Worm (Caenorhabditis elegans) whole organism, young adult: ENCODE data around the gene ZK697.14.

Source experiments
- B0035.1 ChIP-seq: sonication (generic microtip); optimal IDR thresholded peaks from 2 replicates; lab custom pipeline; 2016; ENCODE audit warnings: missing genetic modification characterization, mild to moderate bottlenecking, missing compliant biosample characterization, missing genotype, missing genetic modification reagents
- B0336.3 ChIP-seq: fragments of 200-800 bp; sonication (Bioruptor generic); IDR thresholded peaks from 2 replicates; pipeline ENCODE4 v1.3.6; 2022; ENCODE audit warnings: missing genetic modification characterization, missing compliant biosample characterization
- C17E4.6 ChIP-seq: fragments of 200-800 bp; sonication (Bioruptor generic); IDR thresholded peaks from 2 replicates; pipeline ENCODE4 v1.3.6; 2022; ENCODE audit warnings: missing genetic modification reagents, missing genetic modification characterization, missing compliant biosample characterization
- D2030.7 ChIP-seq: fragments of 200-800 bp; sonication (Bioruptor generic); IDR thresholded peaks from 2 replicates; pipeline ENCODE4 v1.3.6; 2022; ENCODE audit warnings: missing genetic modification reagents, missing genetic modification characterization, missing compliant biosample characterization
- F22D6.2 ChIP-seq: sonication (generic microtip); optimal IDR thresholded peaks from 2 replicates; lab custom pipeline; 2016; ENCODE audit warnings: mild to moderate bottlenecking, missing genetic modification characterization, missing compliant biosample characterization
- F23B12.7 ChIP-seq: sonication (generic microtip); optimal IDR thresholded peaks from 2 replicates; lab custom pipeline; 2017; ENCODE audit warnings: missing genetic modification characterization, mild to moderate bottlenecking, missing compliant biosample characterization, antibody characterized with exemption, moderate library complexity; ENCODE audit not compliant: insufficient read depth
- F52B5.7 ChIP-seq: sonication (generic microtip); optimal IDR thresholded peaks from 2 replicates; lab custom pipeline; 2016; ENCODE audit warnings: mild to moderate bottlenecking, missing genetic modification characterization, missing compliant biosample characterization
- F57A8.1 ChIP-seq: fragments of 200-800 bp; sonication (Bioruptor generic); optimal IDR thresholded peaks from 2 replicates; lab custom pipeline; 2018; ENCODE audit warnings: mild to moderate bottlenecking, missing genetic modification characterization, moderate library complexity, missing compliant biosample characterization
- F57C9.4 ChIP-seq: sonication (generic microtip); optimal IDR thresholded peaks from 2 replicates; lab custom pipeline; 2017; ENCODE audit warnings: mild to moderate bottlenecking, missing genetic modification characterization, missing compliant biosample characterization
- K12H6.12 ChIP-seq: fragments of 200-800 bp; sonication (Bioruptor generic); optimal IDR thresholded peaks from 2 replicates; lab custom pipeline; 2018; ENCODE audit warnings: mild to moderate bottlenecking, missing genetic modification characterization, missing compliant biosample characterization
- T07F8.4 ChIP-seq: sonication (generic microtip); optimal IDR thresholded peaks from 2 replicates; lab custom pipeline; 2016; ENCODE audit warnings: mild to moderate bottlenecking, missing genetic modification characterization, moderate library complexity, missing compliant biosample characterization
- Y53F4B.3 ChIP-seq: fragments of 200-800 bp; sonication (Bioruptor generic); IDR thresholded peaks from 2 replicates; pipeline ENCODE4 v1.3.6; 2022; ENCODE audit warnings: missing genetic modification reagents, missing genetic modification characterization, missing compliant biosample characterization
- Y67H2A.10 ChIP-seq: fragments of 200-800 bp; sonication (Bioruptor generic); conservative IDR thresholded peaks from 2 replicates; pipeline ENCODE4 v1.3.6; 2022; ENCODE audit warnings: missing genetic modification reagents, missing genetic modification characterization, missing compliant biosample characterization
- ZK185.1 ChIP-seq: sonication (generic microtip); optimal IDR thresholded peaks from 2 replicates; lab custom pipeline; 2016; ENCODE audit warnings: mild to moderate bottlenecking, missing genetic modification characterization, missing compliant biosample characterization; ENCODE audit not compliant: poor library complexity, severe bottlenecking
- aptf-2 ChIP-seq: fragments of 200-800 bp; sonication (Bioruptor generic); conservative IDR thresholded peaks from 2 replicates; pipeline ENCODE4 v1.3.6; 2022; ENCODE audit warnings: missing genetic modification reagents, missing genetic modification characterization, missing compliant biosample characterization
- bed-2 ChIP-seq: fragments of 200-800 bp; sonication (Bioruptor generic); IDR thresholded peaks from 2 replicates; pipeline ENCODE4 v1.3.6; 2022; ENCODE audit warnings: missing genetic modification reagents, missing genetic modification characterization, missing compliant biosample characterization
- cebp-1 ChIP-seq, 2 experiments: fragments of 200-800 bp in 1 of 2; sonication (Bioruptor generic) in 1 of 2; sonication (generic microtip) in 1 of 2; IDR thresholded peaks in 1 of 2; optimal IDR thresholded peaks in 1 of 2; 2 replicates each; pipeline versions ENCODE4 v1.3.6 to Lab custom; 2017 to 2022; ENCODE audit warnings: missing compliant biosample characterization in 2 of 2, missing genetic modification characterization in 2 of 2, mild to moderate bottlenecking in 1 of 2, missing genetic modification reagents in 1 of 2, moderate library complexity in 1 of 2
- ceh-91 ChIP-seq: fragments of 200-800 bp; sonication (Bioruptor generic); IDR thresholded peaks from 2 replicates; pipeline ENCODE4 v1.3.6; 2022; ENCODE audit warnings: missing genetic modification reagents, missing genetic modification characterization, missing compliant biosample characterization
- dox-1 ChIP-seq: fragments of 200-800 bp; sonication (Bioruptor generic); IDR thresholded peaks from 2 replicates; pipeline ENCODE4 v1.3.6; 2022; ENCODE audit warnings: missing genetic modification reagents, missing genetic modification characterization, missing compliant biosample characterization
- dpl-1 ChIP-seq: fragments of 150-350 bp; optimal IDR thresholded peaks from 2 replicates; lab custom pipeline; 2014; ENCODE audit warnings: missing biosample characterization, missing genetic modification reagents, missing genetic modification characterization
- egl-18 ChIP-seq: fragments of 200-800 bp; sonication (Bioruptor generic); IDR thresholded peaks from 2 replicates; pipeline ENCODE4 v1.3.6; 2022; ENCODE audit warnings: missing genetic modification reagents, missing genetic modification characterization, missing compliant biosample characterization
- him-1 ChIP-seq: sonication (generic microtip); optimal IDR thresholded peaks from 2 replicates; lab custom pipeline; 2016; ENCODE audit warnings: missing genotype, missing genetic modification reagents, missing genetic modification characterization, missing compliant biosample characterization
- hlh-12 ChIP-seq: sonication (generic microtip); optimal IDR thresholded peaks from 2 replicates; lab custom pipeline; 2016; ENCODE audit warnings: missing genetic modification characterization, missing compliant biosample characterization
- hlh-26 ChIP-seq: fragments of 200-800 bp; sonication (Bioruptor generic); conservative IDR thresholded peaks from 2 replicates; pipeline ENCODE4 v1.3.6; 2022; ENCODE audit warnings: missing genetic modification reagents, missing genetic modification characterization, missing compliant biosample characterization
- hmg-20 ChIP-seq: fragments of 200-800 bp; sonication (Bioruptor generic); IDR thresholded peaks from 2 replicates; pipeline ENCODE4 v1.3.6; 2022; ENCODE audit warnings: missing genetic modification reagents, missing genetic modification characterization, missing compliant biosample characterization
- hrde-1 ChIP-seq: sonication (generic microtip); optimal IDR thresholded peaks from 2 replicates; lab custom pipeline; 2016; ENCODE audit warnings: missing genetic modification characterization, mild to moderate bottlenecking, missing compliant biosample characterization, moderate library complexity, missing genotype, missing genetic modification reagents, borderline replicate concordance
- lin-35 ChIP-seq, 3 experiments: fragments of 150-350 bp in 2 of 3; sonication (generic microtip) in 1 of 3; optimal IDR thresholded peaks; 2 replicates each; lab custom pipeline; 2014 to 2018; ENCODE audit warnings: missing biosample characterization in 3 of 3, missing genetic modification characterization in 3 of 3, missing genetic modification reagents in 3 of 3
- lir-1 ChIP-seq: fragments of 200-800 bp; sonication (Bioruptor generic); conservative IDR thresholded peaks from 2 replicates; pipeline ENCODE4 v1.3.6; 2022; ENCODE audit warnings: missing genetic modification reagents, missing genetic modification characterization, missing compliant biosample characterization
- madf-3 ChIP-seq: fragments of 200-800 bp; sonication (Bioruptor generic); IDR thresholded peaks from 2 replicates; pipeline ENCODE4 v1.3.6; 2022; ENCODE audit warnings: missing genetic modification reagents, missing genetic modification characterization, missing compliant biosample characterization
- madf-8 ChIP-seq: fragments of 200-800 bp; sonication (Bioruptor generic); conservative IDR thresholded peaks from 2 replicates; pipeline ENCODE4 v1.3.6; 2022; ENCODE audit warnings: missing genetic modification reagents, missing genetic modification characterization, missing compliant biosample characterization
- mel-28 ChIP-seq: sonication (generic microtip); optimal IDR thresholded peaks from 2 replicates; lab custom pipeline; 2016; ENCODE audit warnings: borderline replicate concordance, mild to moderate bottlenecking, missing genetic modification characterization, missing compliant biosample characterization
- nhr-27 ChIP-seq: fragments of 200-800 bp; sonication (Bioruptor generic); optimal IDR thresholded peaks from 2 replicates; lab custom pipeline; 2018; ENCODE audit warnings: mild to moderate bottlenecking, missing genetic modification characterization, moderate library complexity, missing compliant biosample characterization
- repo-1 ChIP-seq: sonication (generic microtip); optimal IDR thresholded peaks from 2 replicates; lab custom pipeline; 2017; ENCODE audit warnings: mild to moderate bottlenecking, missing genetic modification characterization, missing compliant biosample characterization
- sdz-38 ChIP-seq: sonication (generic microtip); optimal IDR thresholded peaks from 2 replicates; lab custom pipeline; 2016; ENCODE audit warnings: missing genotype, missing genetic modification characterization, missing compliant biosample characterization
- snpc-1.3 ChIP-seq: sonication (generic microtip); optimal IDR thresholded peaks from 2 replicates; lab custom pipeline; 2017; ENCODE audit warnings: missing genetic modification characterization, mild to moderate bottlenecking, missing compliant biosample characterization, antibody characterized with exemption, moderate library complexity, missing genotype, missing genetic modification reagents; ENCODE audit not compliant: insufficient read depth
- somi-1 ChIP-seq: fragments of 200-800 bp; sonication (Bioruptor generic); optimal IDR thresholded peaks from 2 replicates; lab custom pipeline; 2018; ENCODE audit warnings: mild to moderate bottlenecking, missing genetic modification characterization, missing compliant biosample characterization
- sptf-2 ChIP-seq: fragments of 200-800 bp; sonication (Bioruptor generic); optimal IDR thresholded peaks from 2 replicates; lab custom pipeline; 2018; ENCODE audit warnings: mild to moderate bottlenecking, missing genetic modification characterization, missing compliant biosample characterization
- zfh-2 ChIP-seq: fragments of 200-800 bp; sonication (Bioruptor generic); conservative IDR thresholded peaks from 2 replicates; pipeline ENCODE4 v1.3.6; 2022; ENCODE audit warnings: missing genetic modification reagents, missing genetic modification characterization, missing compliant biosample characterization
- zim-3 ChIP-seq: sonication (generic microtip); optimal IDR thresholded peaks from 2 replicates; lab custom pipeline; 2017; ENCODE audit warnings: mild to moderate bottlenecking, missing genetic modification characterization, moderate library complexity, missing compliant biosample characterization
- ztf-25 ChIP-seq: fragments of 200-800 bp; sonication (Bioruptor generic); IDR thresholded peaks from 2 replicates; pipeline ENCODE4 v1.3.6; 2022; ENCODE audit warnings: missing genetic modification reagents, missing genetic modification characterization, missing compliant biosample characterization
- ztf-3 ChIP-seq: fragments of 200-800 bp; sonication (Bioruptor generic); optimal IDR thresholded peaks from 2 replicates; lab custom pipeline; 2018; ENCODE audit warnings: mild to moderate bottlenecking, missing genetic modification characterization, missing compliant biosample characterization
- ztf-6 ChIP-seq: fragments of 200-800 bp; sonication (Bioruptor generic); IDR thresholded peaks from 2 replicates; pipeline ENCODE4 v1.3.6; 2022; ENCODE audit warnings: missing genetic modification reagents, missing genetic modification characterization, missing compliant biosample characterization

Gene ZK697.14

ce11 chrV:1789495-1789894 lies 34.0 kb upstream of the ZK697.14 start:
- TF ChIP-seq dox-1 (no peak), hrde-1 (tag; lab: Kevin White, UChicago) (no peak), F57A8.1 (GFP tag; lab: Kevin White, UChicago) (no peak), Y67H2A.10 (GFP tag; lab: Robert Waterston, UW) (no peak), ztf-3 (GFP tag; lab: Kevin White, UChicago) (no peak), somi-1 (no peak), hlh-12 (tag; lab: Kevin White, UChicago) (no peak), snpc-1.3 (tag; lab: Kevin White, UChicago) (no peak), cebp-1 (GFP tag; IDR thresholded peaks at IDR 0.05; lab: Robert Waterston, UW) (no peak), cebp-1 (tag; optimal IDR thresholded peaks at IDR 0.05; lab: Kevin White, UChicago) (no peak), F22D6.2 (tag; lab: Kevin White, UChicago) (no peak), hlh-26 (GFP tag; lab: Robert Waterston, UW) (no peak), K12H6.12 (no peak), F57C9.4 (tag; lab: Kevin White, UChicago) (no peak), lin-35 (GFP tag; optimal IDR thresholded peaks at IDR 0.05; lab: Kevin White, UChicago) (no peak), egl-18 (GFP tag; lab: Robert Waterston, UW) (no peak), F52B5.7 (no peak), ztf-6 (GFP tag; lab: Robert Waterston, UW) (no peak)
- TF ChIP-seq, all 124 proteins: peak for 0

ce11 chrV:1788157-1788556 lies 32.7 kb upstream of the ZK697.14 start, which contains the start of gene F36H9.2:
TSS of gene F36H9.2 (plus strand) at chrV:1788457.
- TF ChIP-seq Y53F4B.3 (GFP tag; lab: Robert Waterston, UW): no peak
- no peak for TF ChIP-seq aptf-2 (GFP tag; lab: Robert Waterston, UW)
- no peak for TF ChIP-seq hmg-20 (GFP tag; lab: Robert Waterston, UW)
- no peak for TF ChIP-seq F23B12.7 (tag; lab: Kevin White, UChicago)
- no peak for TF ChIP-seq ztf-25
- no peak for TF ChIP-seq T07F8.4
- no peak for TF ChIP-seq ZK185.1 (tag; lab: Kevin White, UChicago)
- no peak for TF ChIP-seq madf-8 (GFP tag; lab: Robert Waterston, UW)
- TF ChIP-seq hlh-26 (GFP tag; lab: Robert Waterston, UW): no peak
- TF ChIP-seq sdz-38 (tag; lab: Kevin White, UChicago): no peak
- TF ChIP-seq B0336.3 (GFP tag; lab: Robert Waterston, UW): no peak
- TF ChIP-seq B0035.1: no peak
- no peak for TF ChIP-seq hlh-12 (tag; lab: Kevin White, UChicago)
- TF ChIP-seq lir-1 (GFP tag; lab: Robert Waterston, UW): no peak
- TF ChIP-seq madf-3: no peak
- TF ChIP-seq repo-1 (tag; lab: Kevin White, UChicago): no peak

- TF ChIP-seq dpl-1 (GFP tag; lab: Kevin White, UChicago) (no peak), zfh-2 (GFP tag; lab: Robert Waterston, UW) (no peak), F23B12.7 (tag; lab: Kevin White, UChicago) (no peak), nhr-27 (tag; lab: Kevin White, UChicago) (no peak), ceh-91 (no peak), D2030.7 (GFP tag; lab: Robert Waterston, UW) (no peak), bed-2 (no peak), sptf-2 (no peak), mel-28 (tag; lab: Kevin White, UChicago) (no peak), C17E4.6 (GFP tag; lab: Robert Waterston, UW) (no peak), him-1 (tag; lab: Kevin White, UChicago) (no peak), zim-3 (tag; lab: Kevin White, UChicago) (no peak)
These were observed 26.4 kb upstream of the ZK697.14 start, which contains the start of gene F36H9.5 for ce11 chrV:1781922-1782321. TSS of gene F36H9.5 (minus strand) at chrV:1782022.
